Fruit fly (Drosophila melanogaster): ENCODE measurements around the gene CG32241.

DNA sequence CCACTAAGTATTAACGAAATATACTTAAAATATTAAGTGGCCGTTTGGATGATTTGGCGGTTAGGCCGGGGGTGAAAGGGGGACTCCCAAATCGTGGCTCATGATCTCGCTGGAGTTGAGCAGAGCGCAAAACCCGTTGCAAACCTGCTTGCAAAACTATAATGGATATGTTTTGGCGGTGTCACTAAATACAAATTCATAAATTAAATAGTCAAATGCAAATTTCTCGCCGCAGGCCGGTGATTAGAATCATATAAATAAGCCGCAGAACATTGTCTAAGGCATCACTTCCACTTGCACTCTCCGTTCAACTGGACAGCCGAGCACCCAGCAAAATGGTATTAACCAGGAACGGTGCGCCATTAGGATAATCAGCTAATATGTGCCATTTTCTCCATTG lies 16.1 kb upstream of the CG32241 start, which contains the start of gene CG11350:
- TF ChIP-seq h (optimal IDR thresholded peaks at IDR 0.05) (no peak), psq (optimal IDR thresholded peaks at IDR 0.05) (no peak), Sin3A (optimal IDR thresholded peaks at IDR 0.05) (no peak)
